Worm (Caenorhabditis elegans) whole organism, L4/young adult: ENCODE data around the gene C18H9.1.

ENCODE experiments used
- W03F9.2 ChIP-seq: fragments of 150-350 bp; optimal IDR thresholded peaks from 2 replicates; lab custom pipeline; 2014; ENCODE audit warnings: missing biosample characterization, missing genetic modification characterization
- dao-5 ChIP-seq: sonication (generic microtip); optimal IDR thresholded peaks from 2 replicates; lab custom pipeline; 2016; ENCODE audit warnings: missing genotype, missing genetic modification characterization, moderate library complexity, missing compliant biosample characterization
- him-1 ChIP-seq: sonication (generic microtip); optimal IDR thresholded peaks from 2 replicates; lab custom pipeline; 2016; ENCODE audit warnings: missing genotype, missing genetic modification reagents, missing genetic modification characterization, missing compliant biosample characterization

- TF ChIP-seq him-1 (tag; lab: Kevin White, UChicago) (no peak), W03F9.2 (tag; lab: Kevin White, UChicago) (no peak), dao-5 (tag; lab: Kevin White, UChicago) (no peak)
Observed at ce11 chrII:6736604-6737003, 37.7 kb downstream of the C18H9.1 start, which contains the start of gene T14B4.1.
